Fruit fly (Drosophila melanogaster) whole organism, embryonic: ENCODE results near the gene sqh.

Source experiments
- Awh ChIP-seq: fragments of 200-800 bp; sonication (Bioruptor generic); IDR thresholded peaks from 2 replicates; pipeline ENCODE4, ENCODE4 v1.3.6; 2022; ENCODE audit warnings: missing biosample characterization, missing genetic modification characterization
- CG10267 ChIP-seq: fragments of 200-800 bp; sonication (Bioruptor generic); optimal IDR thresholded peaks from 2 replicates; lab custom pipeline; 2018; ENCODE audit warnings: missing biosample characterization, mild to moderate bottlenecking, missing genetic modification characterization, moderate library complexity
- CG10979 ChIP-seq: fragments of 200-800 bp; sonication (Bioruptor generic); optimal IDR thresholded peaks from 2 replicates; lab custom pipeline; 2018; ENCODE audit warnings: missing biosample characterization, mild to moderate bottlenecking, missing genetic modification characterization, moderate library complexity
- CG11247 ChIP-seq: fragments of 200-800 bp; sonication (Bioruptor generic); IDR thresholded peaks from 2 replicates; pipeline ENCODE4 v1.3.6; 2022; ENCODE audit warnings: missing biosample characterization, missing genetic modification characterization
- CG12104 ChIP-seq: fragments of 200-800 bp; sonication (Bioruptor generic); optimal IDR thresholded peaks from 3 replicates; lab custom pipeline; 2016; ENCODE audit warnings: missing biosample characterization, missing genetic modification characterization
- CG12299 ChIP-seq: fragments of 200-800 bp; sonication (Bioruptor generic); optimal IDR thresholded peaks from 2 replicates; lab custom pipeline; 2018; ENCODE audit warnings: missing biosample characterization, mild to moderate bottlenecking, missing genetic modification characterization
- CG14014 ChIP-seq: fragments of 200-800 bp; sonication (Bioruptor generic); IDR thresholded peaks from 2 replicates; pipeline ENCODE4 v1.3.6; 2022; ENCODE audit warnings: missing biosample characterization, missing genetic modification characterization
- CG15514 ChIP-seq: fragments of 200-800 bp; sonication (Bioruptor generic); optimal IDR thresholded peaks from 3 replicates; lab custom pipeline; 2017; ENCODE audit warnings: missing biosample characterization, missing genetic modification characterization, mild to moderate bottlenecking, moderate library complexity, missing genetic modification reagents
- CG15696 ChIP-seq: fragments of 200-800 bp; sonication (Bioruptor generic); optimal IDR thresholded peaks from 2 replicates; lab custom pipeline; 2019; ENCODE audit warnings: missing biosample characterization, mild to moderate bottlenecking, missing genetic modification characterization, moderate library complexity
- CG1647 ChIP-seq: fragments of 200-800 bp; sonication (Bioruptor generic); optimal IDR thresholded peaks from 3 replicates; lab custom pipeline; 2016; ENCODE audit warnings: missing biosample characterization, missing genetic modification characterization
- CG16863 ChIP-seq: fragments of 200-800 bp; sonication (Bioruptor generic); optimal IDR thresholded peaks from 3 replicates; lab custom pipeline; 2016; ENCODE audit warnings: missing biosample characterization, missing genetic modification characterization
- CG17385 ChIP-seq: fragments of 200-800 bp; sonication (Bioruptor generic); optimal IDR thresholded peaks from 3 replicates; lab custom pipeline; 2018; ENCODE audit warnings: missing biosample characterization, mild to moderate bottlenecking, missing genetic modification characterization
- CG17802 ChIP-seq: fragments of 200-800 bp; sonication (Bioruptor generic); optimal IDR thresholded peaks from 2 replicates; lab custom pipeline; 2018; ENCODE audit warnings: missing biosample characterization, mild to moderate bottlenecking, missing genetic modification characterization, moderate library complexity
- CG2875 ChIP-seq: fragments of 200-800 bp; sonication (Bioruptor generic); optimal IDR thresholded peaks from 2 replicates; lab custom pipeline; 2017; ENCODE audit warnings: missing biosample characterization, mild to moderate bottlenecking, missing genetic modification characterization, missing genetic modification reagents
- CG30403 ChIP-seq: fragments of 200-800 bp; sonication (Bioruptor generic); optimal IDR thresholded peaks from 3 replicates; lab custom pipeline; 2016; ENCODE audit warnings: missing biosample characterization, missing genetic modification characterization
- CG31388 ChIP-seq: fragments of 200-800 bp; sonication (Bioruptor generic); optimal IDR thresholded peaks from 2 replicates; lab custom pipeline; 2016; ENCODE audit warnings: missing biosample characterization, missing genetic modification characterization
- CG32767 ChIP-seq: fragments of 200-800 bp; sonication (Bioruptor generic); IDR thresholded peaks from 2 replicates; pipeline ENCODE4 v1.3.6; 2022; ENCODE audit warnings: missing biosample characterization, missing genetic modification characterization
- CG4328 ChIP-seq: fragments of 200-800 bp; sonication (Bioruptor generic); optimal IDR thresholded peaks from 3 replicates; lab custom pipeline; 2017; ENCODE audit warnings: missing biosample characterization, missing genetic modification reagents, missing genetic modification characterization
- CG4820 ChIP-seq: fragments of 200-800 bp; sonication (Bioruptor generic); optimal IDR thresholded peaks from 3 replicates; lab custom pipeline; 2016; ENCODE audit warnings: missing biosample characterization, missing genetic modification characterization
- CG5245 ChIP-seq: fragments of 200-800 bp; sonication (Bioruptor generic); optimal IDR thresholded peaks from 3 replicates; lab custom pipeline; 2016; ENCODE audit warnings: missing biosample characterization, missing genetic modification characterization
- CG6654 ChIP-seq: fragments of 200-800 bp; sonication (Bioruptor generic); optimal IDR thresholded peaks from 2 replicates; lab custom pipeline; 2017; ENCODE audit warnings: missing biosample characterization, mild to moderate bottlenecking, missing genetic modification characterization
- CG6765 ChIP-seq: fragments of 200-800 bp; sonication (Bioruptor generic); optimal IDR thresholded peaks from 3 replicates; lab custom pipeline; 2017; ENCODE audit warnings: missing biosample characterization, mild to moderate bottlenecking, missing genetic modification characterization
- CG6854 ChIP-seq: fragments of 200-800 bp; sonication (Bioruptor generic); optimal IDR thresholded peaks from 3 replicates; lab custom pipeline; 2017; ENCODE audit warnings: missing biosample characterization, mild to moderate bottlenecking, missing genetic modification characterization
- CG7271 ChIP-seq: fragments of 200-800 bp; sonication (Bioruptor generic); optimal IDR thresholded peaks from 2 replicates; lab custom pipeline; 2018; ENCODE audit warnings: missing biosample characterization, mild to moderate bottlenecking, missing genetic modification characterization, moderate library complexity
- CG7372 ChIP-seq: fragments of 200-800 bp; sonication (Bioruptor generic); IDR thresholded peaks from 2 replicates; pipeline ENCODE4 v1.3.6; 2022; ENCODE audit warnings: missing biosample characterization, missing genetic modification characterization
- CG8290 ChIP-seq, 3 experiments: fragments of 200-800 bp; sonication (Bioruptor generic); optimal IDR thresholded peaks; 2 replicates each; lab custom pipeline; 2016 to 2019; ENCODE audit warnings: missing biosample characterization in 3 of 3, missing genetic modification characterization in 3 of 3, mild to moderate bottlenecking in 2 of 3, moderate library complexity in 1 of 3
- CG8924 ChIP-seq: fragments of 200-800 bp; optimal IDR thresholded peaks from 3 replicates; lab custom pipeline; 2019; ENCODE audit warnings: missing biosample characterization, mild to moderate bottlenecking, missing genetic modification characterization, moderate library complexity
- HmgD ChIP-seq: fragments of 200-800 bp; sonication (Bioruptor generic); optimal IDR thresholded peaks from 3 replicates; lab custom pipeline; 2016; ENCODE audit warnings: missing biosample characterization, missing genetic modification characterization
- Hr3 ChIP-seq: fragments of 200-800 bp; sonication (Bioruptor generic); optimal IDR thresholded peaks from 3 replicates; lab custom pipeline; 2016; ENCODE audit warnings: missing biosample characterization, missing genetic modification characterization
- Hsf ChIP-seq: fragments of 200-800 bp; sonication (Bioruptor generic); optimal IDR thresholded peaks from 3 replicates; lab custom pipeline; 2016; ENCODE audit warnings: missing biosample characterization, missing genetic modification characterization
- NfI ChIP-seq: fragments of 200-800 bp; sonication (Bioruptor generic); optimal IDR thresholded peaks from 3 replicates; lab custom pipeline; 2018; ENCODE audit warnings: missing biosample characterization, mild to moderate bottlenecking, missing genetic modification characterization, moderate library complexity
- Poxn ChIP-seq: fragments of 200-800 bp; sonication (Bioruptor generic); IDR thresholded peaks from 2 replicates; pipeline ENCODE4 v1.3.6; 2022; ENCODE audit warnings: missing biosample characterization, missing genetic modification characterization
- amos ChIP-seq: fragments of 200-800 bp; sonication (Bioruptor generic); IDR thresholded peaks from 2 replicates; pipeline ENCODE4 v1.3.6; 2022; ENCODE audit warnings: missing biosample characterization, missing genetic modification characterization; ENCODE audit not compliant: partially characterized antibody
- ap ChIP-seq: fragments of 200-800 bp; sonication (Bioruptor generic); IDR thresholded peaks from 2 replicates; pipeline ENCODE4 v1.3.6; 2022; ENCODE audit warnings: missing biosample characterization, missing genetic modification characterization
- ara ChIP-seq: fragments of 200-800 bp; sonication (Bioruptor generic); IDR thresholded peaks from 2 replicates; pipeline ENCODE4 v1.3.6; 2022; ENCODE audit warnings: missing biosample characterization, missing genetic modification characterization
- btn ChIP-seq: fragments of 200-800 bp; sonication (Bioruptor generic); optimal IDR thresholded peaks from 2 replicates; lab custom pipeline; 2016; ENCODE audit warnings: missing biosample characterization, missing genetic modification characterization
- dmrt11E ChIP-seq: fragments of 200-800 bp; sonication (Bioruptor generic); optimal IDR thresholded peaks from 3 replicates; lab custom pipeline; 2018; ENCODE audit warnings: missing biosample characterization, mild to moderate bottlenecking, missing genetic modification characterization, moderate library complexity
- ems ChIP-seq: fragments of 200-800 bp; sonication (Bioruptor generic); optimal IDR thresholded peaks from 3 replicates; lab custom pipeline; 2016; ENCODE audit warnings: missing biosample characterization, missing genetic modification characterization
- fd96Cb ChIP-seq: fragments of 200-800 bp; sonication (Bioruptor generic); optimal IDR thresholded peaks from 2 replicates; lab custom pipeline; 2018; ENCODE audit warnings: missing biosample characterization, mild to moderate bottlenecking, missing genetic modification characterization, moderate library complexity
- fru ChIP-seq: fragments of >200 bp; optimal IDR thresholded peaks from 2 replicates; lab custom pipeline; 2017
- jumu ChIP-seq: fragments of 200-800 bp; sonication (Bioruptor generic); optimal IDR thresholded peaks from 3 replicates; lab custom pipeline; 2016; ENCODE audit warnings: missing biosample characterization, missing genetic modification characterization
- lmd ChIP-seq: fragments of 200-800 bp; sonication (Bioruptor generic); IDR thresholded peaks from 2 replicates; pipeline ENCODE4 v1.3.6; 2022; ENCODE audit warnings: missing biosample characterization, missing genetic modification characterization
- lola ChIP-seq, 3 experiments: fragments of >200 bp in 2 of 3; fragments of 200-800 bp in 1 of 3; sonication (Bioruptor generic) in 1 of 3; optimal IDR thresholded peaks; 2 replicates each; lab custom pipeline; 2017 to 2019; ENCODE audit warnings: missing biosample characterization in 3 of 3, missing genetic modification characterization in 3 of 3, mild to moderate bottlenecking in 1 of 3, moderate library complexity in 1 of 3
- nerfin-2 ChIP-seq: fragments of 200-800 bp; sonication (Bioruptor generic); IDR thresholded peaks from 2 replicates; pipeline ENCODE4 v1.3.6; 2022; ENCODE audit warnings: missing biosample characterization, missing genetic modification characterization; ENCODE audit not compliant: partially characterized antibody
- otp ChIP-seq: fragments of 200-800 bp; sonication (Bioruptor generic); IDR thresholded peaks from 3 replicates; pipeline ENCODE4, ENCODE4 v1.3.6; 2022; ENCODE audit warnings: missing biosample characterization, missing genetic modification characterization
- pan ChIP-seq, 4 experiments: fragments of >200 bp in 3 of 4; fragments of 200-800 bp in 1 of 4; sonication (Bioruptor generic) in 1 of 4; optimal IDR thresholded peaks in 3 of 4; IDR thresholded peaks in 1 of 4; 2 replicates each; pipeline versions ENCODE4 v1.3.6 to Lab custom; 2017 to 2022; ENCODE audit warnings: missing biosample characterization in 2 of 4, missing genetic modification characterization in 2 of 4, mixed read lengths in 1 of 4
- pnt ChIP-seq: fragments of 200-800 bp; sonication (Bioruptor generic); optimal IDR thresholded peaks from 3 replicates; lab custom pipeline; 2016; ENCODE audit warnings: missing biosample characterization, missing genetic modification characterization
- ro ChIP-seq: fragments of 200-800 bp; sonication (Bioruptor generic); IDR thresholded peaks from 2 replicates; pipeline ENCODE4 v1.3.6; 2022; ENCODE audit warnings: missing biosample characterization, missing genetic modification characterization
- stwl ChIP-seq: fragments of 200-800 bp; sonication (Bioruptor generic); optimal IDR thresholded peaks from 3 replicates; lab custom pipeline; 2018; ENCODE audit warnings: missing biosample characterization, mild to moderate bottlenecking, missing genetic modification characterization, moderate library complexity

The sqh gene

dm6 chrX:6267187-6267711 lies 42.3 kb upstream of the sqh start, which contains the start of gene schlank (continued):
- TF ChIP-seq CG11247: peak; percentile 16; the same call in 1 of the 2 replicates
- TF ChIP-seq CG6654 (GFP tag; lab: Kevin White, UChicago): no peak
- TF ChIP-seq CG7372 (GFP tag; lab: Robert Waterston, UW): no peak; the same call in 1 of the 2 replicates
- peak; percentile 60 for TF ChIP-seq pnt
- no peak for TF ChIP-seq HmgD (GFP tag; lab: Kevin White, UChicago)
- peak; percentile 74 for TF ChIP-seq jumu (GFP tag; lab: Kevin White, UChicago)
- no peak for TF ChIP-seq CG2875 (GFP tag; lab: Kevin White, UChicago)
- no peak for TF ChIP-seq CG31388 (GFP tag; lab: Kevin White, UChicago)
- peak; percentile 12 for TF ChIP-seq CG15514 (GFP tag; lab: Kevin White, UChicago)
- TF ChIP-seq nerfin-2 (GFP tag; lab: Robert Waterston, UW): no peak
- peak; percentile 25 for TF ChIP-seq CG8924 (tag; lab: Kevin White, UChicago)
- TF ChIP-seq CG10267 (tag; lab: Kevin White, UChicago): peak; percentile 39
- no peak for TF ChIP-seq CG32767
- TF ChIP-seq Awh (GFP tag; lab: Robert Waterston, UW): peak; percentile 56
- peak; percentile 11; the same call in 1 of the 2 replicates for TF ChIP-seq amos
- TF ChIP-seq CG10979 (tag; lab: Kevin White, UChicago): peak; percentile 26
- peak; percentile 46 for TF ChIP-seq CG8290 (GFP tag; optimal IDR thresholded peaks at IDR 0.05; lab: Kevin White, UChicago)
- peak in 1 of 2 experiments; percentile 72 for TF ChIP-seq CG8290 (tag; optimal IDR thresholded peaks at IDR 0.05; lab: Kevin White, UChicago)
- peak; percentile 74 for TF ChIP-seq CG14014
- TF ChIP-seq ro (GFP tag; lab: Robert Waterston, UW): no peak
- TF ChIP-seq Hr3 (GFP tag; lab: Kevin White, UChicago): peak; percentile 41
- TF ChIP-seq CG5245 (GFP tag; lab: Kevin White, UChicago): no peak
- peak in 1 of 3 experiments; percentile 37 for TF ChIP-seq lola (GFP tag; optimal IDR thresholded peaks at IDR 0.05; lab: Kevin White, UChicago)
- TF ChIP-seq CG12299 (tag; lab: Kevin White, UChicago): no peak
- no peak for TF ChIP-seq CG1647 (GFP tag; lab: Kevin White, UChicago)
- no peak for TF ChIP-seq CG7271 (tag; lab: Kevin White, UChicago)
- peak; percentile 27 for TF ChIP-seq CG12104 (GFP tag; lab: Kevin White, UChicago)
- peak; percentile 20 for TF ChIP-seq CG6765 (GFP tag; lab: Kevin White, UChicago)
- TF ChIP-seq ara (GFP tag; lab: Robert Waterston, UW): no peak
- peak; percentile 50 for TF ChIP-seq NfI (GFP tag; lab: Kevin White, UChicago)
- peak; percentile 21 for TF ChIP-seq dmrt11E (tag; lab: Kevin White, UChicago)
- TF ChIP-seq CG4328 (GFP tag; lab: Kevin White, UChicago): no peak
- peak; percentile 62 for TF ChIP-seq CG30403 (GFP tag; lab: Kevin White, UChicago)
- TF ChIP-seq ap (GFP tag; lab: Robert Waterston, UW): 0 out of 2 replicates have a peak, but pooled peaks have one; percentile 42
- no peak for TF ChIP-seq Poxn (GFP tag; lab: Robert Waterston, UW)
- TF ChIP-seq CG17385 (GFP tag; lab: Kevin White, UChicago): no peak
- TF ChIP-seq CG6854 (GFP tag; lab: Kevin White, UChicago): no peak
- TF ChIP-seq Hsf (GFP tag; lab: Kevin White, UChicago): peak; percentile 62
- TF ChIP-seq btn (GFP tag; lab: Kevin White, UChicago): no peak
- TF ChIP-seq fru: no peak
- peak; percentile 45 for TF ChIP-seq fd96Cb (tag; lab: Kevin White, UChicago)
- peak; percentile 36 for TF ChIP-seq CG15696
- peak; percentile 67 for TF ChIP-seq lmd (GFP tag; lab: Robert Waterston, UW)
- TF ChIP-seq otp (GFP tag; lab: Robert Waterston, UW): 0 out of 3 replicates have a peak, but pooled peaks have one; percentile 12
- TF ChIP-seq stwl (tag; lab: Kevin White, UChicago): peak; percentile 32
- peak; percentile 57 for TF ChIP-seq CG16863 (GFP tag; lab: Kevin White, UChicago)
- no peak for TF ChIP-seq CG17802 (tag; lab: Kevin White, UChicago)
- TF ChIP-seq pan (optimal IDR thresholded peaks at IDR 0.05; lab: Kevin White, UChicago): no peak
- peak in 1 of 2 experiments; percentile 68 for TF ChIP-seq pan (GFP tag; optimal IDR thresholded peaks at IDR 0.05 in 1 of 2, IDR thresholded peaks at IDR 0.05 in 1 of 2)
- TF ChIP-seq CG4820: no peak
- peak; percentile 28 for TF ChIP-seq ems (GFP tag; lab: Kevin White, UChicago)
